Worm (Caenorhabditis elegans) whole organism, L4 larva: ENCODE measurements around the gene mog-5.
A peak's percentile ranks its signal among the peaks of the same experiment; 100 is the strongest.

Source experiments
- F10B5.3 ChIP-seq: sonication (generic microtip); optimal IDR thresholded peaks from 2 replicates; lab custom pipeline; 2016; ENCODE audit warnings: mild to moderate bottlenecking, missing genetic modification characterization, missing compliant biosample characterization
- F37D6.2 ChIP-seq: sonication (generic microtip); optimal IDR thresholded peaks from 2 replicates; lab custom pipeline; 2016; ENCODE audit warnings: mild to moderate bottlenecking, missing genetic modification characterization, missing compliant biosample characterization
- F49E8.2 ChIP-seq: sonication (generic microtip); optimal IDR thresholded peaks from 2 replicates; lab custom pipeline; 2016; ENCODE audit warnings: missing compliant biosample characterization, mild to moderate bottlenecking, missing genetic modification characterization, borderline replicate concordance
- R02D3.7 ChIP-seq: fragments of 150-350 bp; sonication (generic microtip); optimal IDR thresholded peaks from 3 replicates; lab custom pipeline; 2014; ENCODE audit warnings: missing biosample characterization, missing genetic modification characterization
- Y48G9A.11 ChIP-seq: fragments of 200-800 bp; sonication (Bioruptor generic); IDR thresholded peaks from 2 replicates; pipeline ENCODE4 v1.3.6; 2022; ENCODE audit warnings: missing genetic modification reagents, missing genetic modification characterization, missing compliant biosample characterization
- Y75B8A.6 ChIP-seq: fragments of 200-800 bp; sonication (Bioruptor generic); IDR thresholded peaks from 2 replicates; pipeline ENCODE4 v1.3.6; 2022; ENCODE audit warnings: missing genetic modification reagents, missing genetic modification characterization, missing compliant biosample characterization
- aha-1 ChIP-seq: fragments of 150-350 bp; peaks from one replicate; lab custom pipeline; 2014; ENCODE audit warnings: missing biosample characterization, missing genetic modification characterization
- aly-2 ChIP-seq: sonication (generic microtip); optimal IDR thresholded peaks from 2 replicates; lab custom pipeline; 2018; ENCODE audit warnings: missing biosample characterization, missing genetic modification characterization
- ama-1 ChIP-seq: fragments of 150-350 bp; optimal IDR thresholded peaks from 2 replicates; lab custom pipeline; 2014; ENCODE audit warnings: inconsistent platforms, mixed read lengths
- attf-4 ChIP-seq: sonication (generic microtip); optimal IDR thresholded peaks from 3 replicates; lab custom pipeline; 2017; ENCODE audit warnings: missing biosample characterization, missing genetic modification characterization
- ceh-20 ChIP-seq: fragments of 200-800 bp; sonication (Bioruptor generic); IDR thresholded peaks from 2 replicates; pipeline ENCODE4 v1.3.6; 2022; ENCODE audit warnings: missing genetic modification reagents, missing genetic modification characterization, missing compliant biosample characterization
- ceh-32 ChIP-seq: sonication (generic microtip); optimal IDR thresholded peaks from 2 replicates; lab custom pipeline; 2016; ENCODE audit warnings: mild to moderate bottlenecking, missing genetic modification characterization, missing compliant biosample characterization; ENCODE audit not compliant: poor library complexity
- daf-12 ChIP-seq: fragments of 150-350 bp; optimal IDR thresholded peaks from 2 replicates; lab custom pipeline; 2014; ENCODE audit warnings: missing biosample characterization, missing genetic modification reagents, missing genetic modification characterization
- daf-8 ChIP-seq: fragments of 200-800 bp; sonication (Bioruptor generic); IDR thresholded peaks from 2 replicates; pipeline ENCODE4 v1.3.6; 2022; ENCODE audit warnings: missing genetic modification characterization, missing compliant biosample characterization
- dmd-6 ChIP-seq: fragments of 200-800 bp; sonication (Bioruptor generic); IDR thresholded peaks from 2 replicates; pipeline ENCODE4 v1.3.6; 2022; ENCODE audit warnings: missing genetic modification reagents, missing genetic modification characterization, missing compliant biosample characterization
- dmd-8 ChIP-seq: fragments of 200-800 bp; sonication (Bioruptor generic); IDR thresholded peaks from 2 replicates; pipeline ENCODE4 v1.3.6; 2022; ENCODE audit warnings: missing genetic modification characterization, missing compliant biosample characterization
- dpl-1 ChIP-seq: fragments of 150-350 bp; optimal IDR thresholded peaks from 2 replicates; lab custom pipeline; 2014; ENCODE audit warnings: missing biosample characterization, missing genetic modification reagents, missing genetic modification characterization
- duxl-1 ChIP-seq: sonication (generic microtip); optimal IDR thresholded peaks from 2 replicates; lab custom pipeline; 2016; ENCODE audit warnings: mild to moderate bottlenecking, missing genetic modification characterization, moderate library complexity, missing compliant biosample characterization; ENCODE audit not compliant: poor library complexity
- egl-43 ChIP-seq: fragments of 200-800 bp; sonication (Bioruptor generic); IDR thresholded peaks from 2 replicates; pipeline ENCODE4 v1.3.6; 2022; ENCODE audit warnings: missing genetic modification reagents, missing genetic modification characterization, missing compliant biosample characterization
- fkh-10 ChIP-seq: fragments of 150-350 bp; optimal IDR thresholded peaks from 2 replicates; lab custom pipeline; 2014; ENCODE audit warnings: missing biosample characterization, missing genetic modification reagents, missing genetic modification characterization
- fos-1 ChIP-seq: fragments of 150-350 bp; optimal IDR thresholded peaks from 2 replicates; lab custom pipeline; 2014; ENCODE audit warnings: missing biosample characterization, missing genetic modification characterization
- hlh-11 ChIP-seq: fragments of 200-800 bp; sonication (Bioruptor generic); optimal IDR thresholded peaks from 2 replicates; lab custom pipeline; 2018; ENCODE audit warnings: mild to moderate bottlenecking, missing genetic modification characterization, missing compliant biosample characterization
- hlh-30 ChIP-seq: sonication (generic microtip); optimal IDR thresholded peaks from 2 replicates; lab custom pipeline; 2017; ENCODE audit warnings: antibody characterized with exemption, mild to moderate bottlenecking, missing genetic modification characterization, missing compliant biosample characterization; ENCODE audit not compliant: insufficient read depth
- hmg-1.1 ChIP-seq: fragments of 200-800 bp; sonication (Bioruptor generic); IDR thresholded peaks from 2 replicates; pipeline ENCODE4 v1.3.6; 2022; ENCODE audit warnings: missing genetic modification reagents, missing genetic modification characterization, missing compliant biosample characterization
- lim-7 ChIP-seq: fragments of 200-800 bp; sonication (Bioruptor generic); IDR thresholded peaks from 2 replicates; pipeline ENCODE4 v1.3.6; 2022; ENCODE audit warnings: missing genetic modification characterization, missing compliant biosample characterization
- lin-13 ChIP-seq: fragments of 150-350 bp; optimal IDR thresholded peaks from 2 replicates; lab custom pipeline; 2014; ENCODE audit warnings: missing biosample characterization, missing genetic modification reagents, missing genetic modification characterization
- lin-15B ChIP-seq: fragments of 150-350 bp; sonication (generic microtip); optimal IDR thresholded peaks from 3 replicates; lab custom pipeline; 2014; ENCODE audit warnings: missing biosample characterization, missing genetic modification characterization
- lin-38 ChIP-seq: fragments of 200-800 bp; sonication (Bioruptor generic); IDR thresholded peaks from 2 replicates; pipeline ENCODE4 v1.3.6; 2022; ENCODE audit warnings: missing genetic modification reagents, missing genetic modification characterization, missing compliant biosample characterization
- lir-3 ChIP-seq: sonication (generic microtip); optimal IDR thresholded peaks from 2 replicates; lab custom pipeline; 2016; ENCODE audit warnings: mild to moderate bottlenecking, missing genetic modification characterization, missing compliant biosample characterization
- lsy-2 ChIP-seq, 2 experiments: fragments of 150-350 bp in 1 of 2; sonication (generic microtip) in 1 of 2; optimal IDR thresholded peaks; 2 replicates each; lab custom pipeline; 2014 to 2017; ENCODE audit warnings: missing biosample characterization in 2 of 2, missing genetic modification characterization in 2 of 2
- mdt-29 ChIP-seq: fragments of 200-800 bp; sonication (Bioruptor generic); IDR thresholded peaks from 2 replicates; pipeline ENCODE4 v1.3.6; 2022; ENCODE audit warnings: missing genetic modification reagents, missing genetic modification characterization, missing compliant biosample characterization
- mxl-2 ChIP-seq: fragments of 200-800 bp; sonication (Bioruptor generic); conservative IDR thresholded peaks from 2 replicates; pipeline ENCODE4 v1.3.6; 2022; ENCODE audit warnings: missing genetic modification reagents, missing genetic modification characterization, missing compliant biosample characterization
- nhr-111 ChIP-seq: fragments of 200-800 bp; sonication (Bioruptor generic); optimal IDR thresholded peaks from 2 replicates; lab custom pipeline; 2018; ENCODE audit warnings: mild to moderate bottlenecking, missing genetic modification characterization, missing compliant biosample characterization
- nhr-41 ChIP-seq: fragments of 200-800 bp; sonication (Bioruptor generic); IDR thresholded peaks from 2 replicates; pipeline ENCODE4 v1.3.6; 2022; ENCODE audit warnings: missing genetic modification reagents, missing genetic modification characterization, missing compliant biosample characterization
- nhr-48 ChIP-seq: sonication (generic microtip); optimal IDR thresholded peaks from 2 replicates; lab custom pipeline; 2016; ENCODE audit warnings: mild to moderate bottlenecking, missing genetic modification characterization, missing compliant biosample characterization
- nhr-77 ChIP-seq: fragments of 150-350 bp; optimal IDR thresholded peaks from 2 replicates; lab custom pipeline; 2014; ENCODE audit warnings: missing biosample characterization, missing genetic modification characterization
- rbr-2 ChIP-seq: sonication (generic microtip); optimal IDR thresholded peaks from 2 replicates; lab custom pipeline; 2016; ENCODE audit warnings: missing genotype, missing genetic modification characterization, missing compliant biosample characterization
- snpc-1.2 ChIP-seq: fragments of 200-800 bp; sonication (Bioruptor generic); IDR thresholded peaks from 2 replicates; pipeline ENCODE4 v1.3.6; 2022; ENCODE audit warnings: missing genetic modification reagents, missing genetic modification characterization, missing compliant biosample characterization
- spr-1 ChIP-seq: sonication (generic microtip); optimal IDR thresholded peaks from 2 replicates; lab custom pipeline; 2016; ENCODE audit warnings: mild to moderate bottlenecking, missing genetic modification characterization, missing compliant biosample characterization
- spr-3 ChIP-seq: fragments of 200-800 bp; sonication (Bioruptor generic); optimal IDR thresholded peaks from 2 replicates; lab custom pipeline; 2018; ENCODE audit warnings: mild to moderate bottlenecking, missing genetic modification characterization, missing compliant biosample characterization
- tag-97 ChIP-seq: fragments of 200-800 bp; sonication (Bioruptor generic); IDR thresholded peaks from 2 replicates; pipeline ENCODE4 v1.3.6; 2022; ENCODE audit warnings: missing genetic modification characterization, missing compliant biosample characterization
- unc-130 ChIP-seq: sonication (generic microtip); optimal IDR thresholded peaks from 2 replicates; lab custom pipeline; 2016; ENCODE audit warnings: missing genetic modification reagents, missing genetic modification characterization, missing compliant biosample characterization
- unc-62 ChIP-seq, 3 experiments: fragments of 150-350 bp in 1 of 3; sonication (generic microtip); optimal IDR thresholded peaks in 2 of 3; peaks in 1 of 3; 1 replicate in 1 of 3; 2 replicates in 2 of 3; lab custom pipeline; 2014 to 2017; ENCODE audit warnings: missing biosample characterization in 3 of 3, missing genetic modification characterization in 3 of 3, missing genetic modification reagents in 3 of 3, missing genotype in 1 of 3
- zag-1 ChIP-seq: fragments of 150-350 bp; optimal IDR thresholded peaks from 2 replicates; lab custom pipeline; 2014; ENCODE audit warnings: missing biosample characterization, missing genetic modification characterization
- zfp-2 ChIP-seq: sonication (generic microtip); optimal IDR thresholded peaks from 2 replicates; lab custom pipeline; 2016; ENCODE audit warnings: mild to moderate bottlenecking, missing genetic modification characterization, missing compliant biosample characterization
- zip-2 ChIP-seq: fragments of 150-350 bp; optimal IDR thresholded peaks from 2 replicates; lab custom pipeline; 2014; ENCODE audit warnings: missing biosample characterization, missing genetic modification characterization
- ztf-11 ChIP-seq: fragments of 150-350 bp; optimal IDR thresholded peaks from 2 replicates; lab custom pipeline; 2014; ENCODE audit warnings: missing biosample characterization, missing genetic modification characterization
- ztf-7 ChIP-seq: fragments of 150-350 bp; optimal IDR thresholded peaks from 2 replicates; lab custom pipeline; 2014; ENCODE audit warnings: missing biosample characterization, missing genetic modification characterization

mog-5 gene

DNA sequence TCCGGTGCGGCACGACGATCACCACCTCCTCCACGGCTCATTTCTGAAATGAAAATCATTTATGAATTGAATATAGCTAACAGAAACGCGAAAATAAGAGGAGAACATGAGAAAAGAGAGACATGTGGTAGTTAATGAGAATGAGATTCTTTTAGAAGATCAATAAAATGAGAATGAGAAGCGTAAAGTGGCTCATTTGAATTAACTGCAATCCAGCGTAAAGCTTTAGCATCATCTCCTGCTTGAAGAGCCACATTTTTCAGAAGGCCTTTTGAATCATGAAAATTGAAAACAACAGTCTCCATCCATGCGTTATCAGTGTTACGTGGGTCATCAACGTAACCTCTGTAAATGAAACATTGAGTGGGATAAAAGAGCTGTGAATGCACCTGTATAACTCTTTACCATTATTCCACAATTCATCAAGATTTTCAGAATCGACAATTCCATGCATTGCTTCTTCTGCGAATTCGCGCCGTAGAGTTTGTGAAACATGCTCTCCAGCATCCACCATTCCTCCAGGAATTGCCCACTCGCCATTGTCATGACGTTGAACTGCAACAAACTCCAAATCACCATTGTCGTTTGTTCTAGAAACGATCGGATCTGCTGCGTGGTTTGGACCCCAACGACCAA, 10.4 kb upstream of the mog-5 start, which contains the start of gene rsp-4:
rsp-4 (minus strand) TSS at position 51 of the 636 bp plus-strand sequence.
- TF ChIP-seq fkh-10 (GFP tag; lab: Kevin White, UChicago) (no peak), aha-1 (tag; lab: Kevin White, UChicago) (peak; percentile 94)
- TF ChIP-seq, all 104 proteins: peak for 1

DNA sequence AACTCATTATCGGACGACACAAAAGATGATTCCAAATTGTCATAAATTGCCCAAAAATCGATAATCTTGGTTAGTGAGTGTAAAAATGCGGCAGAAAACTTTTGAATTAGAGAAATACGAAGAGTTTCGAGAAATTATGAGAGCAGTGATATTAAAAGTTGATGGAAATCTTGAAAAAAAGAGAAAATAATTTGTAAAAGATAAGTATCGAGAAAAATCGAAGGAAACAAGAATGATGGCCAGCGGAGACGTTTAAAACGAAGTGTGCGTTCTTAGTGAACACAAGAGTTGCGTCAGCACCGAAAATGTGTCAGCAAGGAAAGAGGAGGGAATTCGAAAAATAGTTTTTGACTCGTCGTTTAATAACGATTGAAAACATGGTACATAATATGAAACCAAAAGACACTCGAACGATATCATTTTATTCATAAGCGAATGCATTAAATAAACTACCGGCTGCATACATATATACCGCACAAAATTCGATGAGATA, 9.5 kb upstream of the mog-5 start, which contains the start of gene ndx-6:
ndx-6 (minus strand) TSS at position 51 of the 493 bp plus-strand sequence.
- TF ChIP-seq ceh-20 (GFP tag; lab: Robert Waterston, UW) (peak; percentile 58; the same call in 1 of the 2 replicates), hlh-11 (tag; lab: Kevin White, UChicago) (peak; percentile 72), ztf-11 (tag; lab: Kevin White, UChicago) (no peak), F37D6.2 (tag; lab: Kevin White, UChicago) (peak; percentile 31), lsy-2 (tag; optimal IDR thresholded peaks at IDR 0.05; lab: Kevin White, UChicago) (peak; percentile 73 to 94), hlh-30 (peak; percentile 66), F10B5.3 (tag; lab: Kevin White, UChicago) (no peak), dmd-8 (GFP tag; lab: Robert Waterston, UW) (no peak), dmd-6 (GFP tag; lab: Robert Waterston, UW) (peak; percentile 61), nhr-111 (no peak), fos-1 (tag; lab: Kevin White, UChicago) (no peak), tag-97 (no peak), R02D3.7 (tag; lab: Kevin White, UChicago) (no peak), nhr-41 (no peak), mxl-2 (GFP tag; lab: Robert Waterston, UW) (no peak), spr-1 (peak; percentile 66), lin-38 (GFP tag; lab: Robert Waterston, UW) (peak; percentile 86), hmg-1.1 (GFP tag; lab: Robert Waterston, UW) (peak; percentile 71), spr-3 (peak; percentile 18), nhr-48 (tag; lab: Kevin White, UChicago) (peak; percentile 67), attf-4 (no peak), ceh-32 (tag; lab: Kevin White, UChicago) (no peak), duxl-1 (tag; lab: Kevin White, UChicago) (peak; percentile 51), aly-2 (tag; lab: Kevin White, UChicago) (no peak), Y75B8A.6 (no peak), unc-62 (GFP tag; optimal IDR thresholded peaks at IDR 0.05 in 1 of 2; lab: Kevin White, UChicago) (peak in 1 of 2 experiments; percentile 89), unc-62 (tag; optimal IDR thresholded peaks at IDR 0.05; lab: Kevin White, UChicago) (no peak), zfp-2 (tag; lab: Kevin White, UChicago) (no peak), egl-43 (GFP tag; lab: Robert Waterston, UW) (peak; percentile 24; the same call in 1 of the 2 replicates), lir-3 (tag; lab: Kevin White, UChicago) (no peak), unc-130 (GFP tag; lab: Kevin White, UChicago) (no peak), daf-8 (GFP tag; lab: Robert Waterston, UW) (no peak), nhr-77 (tag; lab: Kevin White, UChicago) (peak; percentile 88), Y48G9A.11 (GFP tag; lab: Robert Waterston, UW) (no peak), ztf-7 (tag; lab: Kevin White, UChicago) (peak; percentile 43), lim-7 (no peak), mdt-29 (GFP tag; lab: Robert Waterston, UW) (no peak), dpl-1 (GFP tag; lab: Kevin White, UChicago) (peak; percentile 99), lin-15B (tag; lab: Kevin White, UChicago) (peak; percentile 22), ama-1 (lab: Kevin White, UChicago) (peak; percentile 55), daf-12 (tag; lab: Kevin White, UChicago) (no peak), F49E8.2 (no peak), zip-2 (tag; lab: Kevin White, UChicago) (no peak), lin-13 (peak; percentile 64), snpc-1.2 (no peak), rbr-2 (tag; lab: Kevin White, UChicago) (peak; percentile 75), zag-1 (tag; lab: Kevin White, UChicago) (no peak)
